Worm (Caenorhabditis elegans) whole organism, L4 larva: ENCODE data around the gene M7.7.

Experiments used
- ama-1 ChIP-seq: fragments of 150-350 bp; optimal IDR thresholded peaks from 2 replicates; lab custom pipeline; 2014; ENCODE audit warnings: inconsistent platforms, mixed read lengths
- dmd-6 ChIP-seq: fragments of 200-800 bp; sonication (Bioruptor generic); IDR thresholded peaks from 2 replicates; pipeline ENCODE4 v1.3.6; 2022; ENCODE audit warnings: missing genetic modification reagents, missing genetic modification characterization, missing compliant biosample characterization
- dve-1 ChIP-seq: sonication (generic microtip); optimal IDR thresholded peaks from 2 replicates; lab custom pipeline; 2017; ENCODE audit warnings: antibody characterized with exemption, mild to moderate bottlenecking, missing genetic modification characterization, missing compliant biosample characterization; ENCODE audit not compliant: insufficient read depth
- lin-13 ChIP-seq: fragments of 150-350 bp; optimal IDR thresholded peaks from 2 replicates; lab custom pipeline; 2014; ENCODE audit warnings: missing biosample characterization, missing genetic modification reagents, missing genetic modification characterization
- lsy-2 ChIP-seq, 2 experiments: fragments of 150-350 bp in 1 of 2; sonication (generic microtip) in 1 of 2; optimal IDR thresholded peaks; 2 replicates each; lab custom pipeline; 2014 to 2017; ENCODE audit warnings: missing biosample characterization in 2 of 2, missing genetic modification characterization in 2 of 2
- nhr-11 ChIP-seq: fragments of 150-350 bp; optimal IDR thresholded peaks from 2 replicates; lab custom pipeline; 2014; ENCODE audit warnings: missing biosample characterization, missing genetic modification characterization
- nhr-77 ChIP-seq: fragments of 150-350 bp; optimal IDR thresholded peaks from 2 replicates; lab custom pipeline; 2014; ENCODE audit warnings: missing biosample characterization, missing genetic modification characterization
- snpc-4 ChIP-seq: fragments of 150-350 bp; optimal IDR thresholded peaks from 2 replicates; lab custom pipeline; 2014; ENCODE audit warnings: missing biosample characterization, missing genetic modification characterization
- unc-62 ChIP-seq, 3 experiments: fragments of 150-350 bp in 1 of 3; sonication (generic microtip); optimal IDR thresholded peaks in 2 of 3; peaks in 1 of 3; 1 replicate in 1 of 3; 2 replicates in 2 of 3; lab custom pipeline; 2014 to 2017; ENCODE audit warnings: missing biosample characterization in 3 of 3, missing genetic modification characterization in 3 of 3, missing genetic modification reagents in 3 of 3, missing genotype in 1 of 3

ce11 chrIV:11089527-11089926 lies at the start of gene M7.7:
- TF ChIP-seq nhr-77 (no peak), ama-1 (lab: Kevin White, UChicago) (no peak), lsy-2 (tag; optimal IDR thresholded peaks at IDR 0.05; lab: Kevin White, UChicago) (no peak), dve-1 (tag; lab: Kevin White, UChicago) (no peak), snpc-4 (no peak), unc-62 (GFP tag; optimal IDR thresholded peaks at IDR 0.05 in 1 of 2; lab: Kevin White, UChicago) (no peak), unc-62 (tag; optimal IDR thresholded peaks at IDR 0.05; lab: Kevin White, UChicago) (no peak), dmd-6 (GFP tag; lab: Robert Waterston, UW) (no peak), nhr-11 (tag; lab: Kevin White, UChicago) (no peak), lin-13 (GFP tag; lab: Kevin White, UChicago) (no peak)
